Worm (Caenorhabditis elegans): ENCODE data around the gene cbp-3.

DNA sequence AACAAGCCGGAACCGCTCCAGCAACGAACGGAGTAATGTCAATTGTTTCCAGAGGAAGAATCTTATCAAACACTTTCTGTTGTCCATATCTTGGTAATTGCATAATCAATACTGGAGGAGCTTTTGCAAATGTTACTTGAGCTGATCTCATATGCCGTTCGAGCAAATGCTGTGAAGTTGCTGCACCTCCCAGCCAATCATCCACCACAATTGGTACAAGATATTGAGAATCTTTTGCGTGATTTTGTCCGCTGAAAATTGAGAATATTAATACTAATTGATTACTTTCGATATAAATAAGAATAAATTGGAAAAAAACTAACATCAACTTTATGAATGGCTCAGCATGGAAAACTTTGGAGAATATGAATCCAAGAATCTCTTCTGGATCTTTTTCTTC is 14.1 kb upstream of the cbp-3 start:
- TF ChIP-seq zip-8 (tag; optimal IDR thresholded peaks at IDR 0.05), result no peak
- TF ChIP-seq ztf-11 (tag; optimal IDR thresholded peaks at IDR 0.05), result no peak
- no peak for TF ChIP-seq blmp-1 (tag; optimal IDR thresholded peaks at IDR 0.05)
- TF ChIP-seq unc-39 (tag; optimal IDR thresholded peaks at IDR 0.05), result no peak
- no peak for TF ChIP-seq ham-2 (GFP tag; optimal IDR thresholded peaks at IDR 0.05)
- no peak for TF ChIP-seq hlh-1 (tag; optimal IDR thresholded peaks at IDR 0.05)
- TF ChIP-seq ces-1 (GFP tag; optimal IDR thresholded peaks at IDR 0.05), result no peak
- no peak for TF ChIP-seq nhr-12 (tag; optimal IDR thresholded peaks at IDR 0.05)
- TF ChIP-seq nhr-237 (tag; optimal IDR thresholded peaks at IDR 0.05), result no peak
- TF ChIP-seq unc-62 (GFP tag; optimal IDR thresholded peaks at IDR 0.05), result no peak
- no peak for TF ChIP-seq pha-4 (tag; optimal IDR thresholded peaks at IDR 0.05)
- TF ChIP-seq flh-1 (GFP tag; optimal IDR thresholded peaks at IDR 0.05), result no peak
- no peak for TF ChIP-seq nhr-76 (tag; optimal IDR thresholded peaks at IDR 0.05)
